Worm (Caenorhabditis elegans): ENCODE data around the gene C16A3.6.

The C16A3.6 gene

ce11 chrIII:6398124-6398523, 19.1 kb downstream of the C16A3.6 start:
- no peak for TF ChIP-seq ceh-22 (tag; optimal IDR thresholded peaks at IDR 0.05)
- TF ChIP-seq fax-1 (tag; optimal IDR thresholded peaks at IDR 0.05), result no peak
- TF ChIP-seq K02D7.2 (tag; optimal IDR thresholded peaks at IDR 0.05), result no peak
- TF ChIP-seq elt-4 (tag; optimal IDR thresholded peaks at IDR 0.05), result no peak
- no peak for TF ChIP-seq mec-3 (tag; optimal IDR thresholded peaks at IDR 0.05; ENCODE audit: borderline replicate concordance)
- TF ChIP-seq elt-2 (tag; optimal IDR thresholded peaks at IDR 0.05), result no peak
- TF ChIP-seq ets-4 (tag; optimal IDR thresholded peaks at IDR 0.05), result no peak
- no peak for TF ChIP-seq hlh-13 (GFP tag; optimal IDR thresholded peaks at IDR 0.05)
- no peak for TF ChIP-seq pros-1 (tag; optimal IDR thresholded peaks at IDR 0.05)

ce11 chrIII:6399424-6399823, 20.4 kb downstream of the C16A3.6 start:
- TF ChIP-seq pax-1 (tag; optimal IDR thresholded peaks at IDR 0.05) (no peak), ceh-45 (GFP tag; IDR thresholded peaks at IDR 0.05) (no peak), lim-6 (tag; optimal IDR thresholded peaks at IDR 0.05) (no peak), hlh-15 (tag; optimal IDR thresholded peaks at IDR 0.05) (no peak), nhr-232 (tag; optimal IDR thresholded peaks at IDR 0.05) (no peak), ceh-30 (tag; optimal IDR thresholded peaks at IDR 0.05) (no peak), madf-2 (tag; optimal IDR thresholded peaks at IDR 0.05) (no peak), Y22D7AL.16 (tag; optimal IDR thresholded peaks at IDR 0.05) (no peak)

ce11 chrIII:6402346-6402745, 23.3 kb downstream of the C16A3.6 start:
- TF ChIP-seq unc-3 (GFP tag; conservative IDR thresholded peaks at IDR 0.05) (no peak), unc-3 (tag; optimal IDR thresholded peaks at IDR 0.05) (no peak), pros-1 (tag; optimal IDR thresholded peaks at IDR 0.05) (no peak), nhr-232 (tag; optimal IDR thresholded peaks at IDR 0.05) (no peak), Y22D7AL.16 (tag; optimal IDR thresholded peaks at IDR 0.05) (no peak), hlh-15 (tag; optimal IDR thresholded peaks at IDR 0.05) (no peak), eyg-1 (tag; optimal IDR thresholded peaks at IDR 0.05) (no peak), rnt-1 (tag; optimal IDR thresholded peaks at IDR 0.05) (peak; percentile 57), unc-55 (GFP tag; optimal IDR thresholded peaks at IDR 0.05) (peak; percentile 89), ceh-9 (tag; optimal IDR thresholded peaks at IDR 0.05) (no peak), tbx-2 (tag; optimal IDR thresholded peaks at IDR 0.05) (peak; percentile 23), sox-4 (tag; optimal IDR thresholded peaks at IDR 0.05) (no peak), elt-4 (tag; optimal IDR thresholded peaks at IDR 0.05) (no peak), nfya-1 (tag; optimal IDR thresholded peaks at IDR 0.05) (peak; percentile 15), ceh-48 (tag; optimal IDR thresholded peaks at IDR 0.05) (no peak), pha-4 (tag; optimal IDR thresholded peaks at IDR 0.05) (no peak), che-1 (tag; optimal IDR thresholded peaks at IDR 0.05) (no peak), C38D4.7 (GFP tag; optimal IDR thresholded peaks at IDR 0.05) (no peak), sdc-2 (tag; optimal IDR thresholded peaks at IDR 0.05) (no peak), lim-6 (tag; optimal IDR thresholded peaks at IDR 0.05) (no peak), unc-86 (tag; optimal IDR thresholded peaks at IDR 0.05) (no peak), ceh-18 (tag; optimal IDR thresholded peaks at IDR 0.05) (peak; percentile 76), odd-2 (tag; optimal IDR thresholded peaks at IDR 0.05) (no peak), K09A11.1 (tag; optimal IDR thresholded peaks at IDR 0.05; ENCODE audit: insufficient read depth) (no peak), dmd-4 (tag; optimal IDR thresholded peaks at IDR 0.05; ENCODE audit: borderline replicate concordance) (no peak), ceh-34 (tag; optimal IDR thresholded peaks at IDR 0.05) (no peak), ceh-30 (tag; optimal IDR thresholded peaks at IDR 0.05) (no peak), fkh-10 (GFP tag; optimal IDR thresholded peaks at IDR 0.05) (no peak), ceh-6 (GFP tag; optimal IDR thresholded peaks at IDR 0.05) (no peak)

DNA sequence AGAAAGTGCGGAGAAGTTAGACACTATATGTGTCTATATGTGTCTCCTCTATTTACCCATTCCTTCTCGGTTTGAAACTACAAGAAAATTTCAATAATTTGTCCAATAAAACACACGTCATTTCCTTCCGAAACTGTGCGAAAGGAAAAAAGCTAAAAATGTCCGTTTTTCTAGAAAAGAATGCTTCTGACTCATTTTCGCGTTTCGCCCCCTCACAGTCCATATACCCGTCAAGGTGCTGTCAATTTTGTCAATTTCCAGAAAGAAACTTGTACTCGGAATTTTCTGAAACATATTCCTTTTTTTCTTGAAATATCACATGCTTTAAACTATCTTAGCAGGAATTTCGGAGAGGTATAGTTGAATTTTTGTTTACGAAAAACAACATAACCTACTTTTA, 23.8 kb downstream of the C16A3.6 start:
- TF ChIP-seq fkh-10 (GFP tag; optimal IDR thresholded peaks at IDR 0.05) (no peak), mec-3 (tag; optimal IDR thresholded peaks at IDR 0.05; ENCODE audit: borderline replicate concordance) (no peak), T23F11.4 (GFP tag; optimal IDR thresholded peaks at IDR 0.05) (no peak), pros-1 (tag; optimal IDR thresholded peaks at IDR 0.05) (no peak), sox-4 (tag; optimal IDR thresholded peaks at IDR 0.05) (no peak), sox-2 (GFP tag; IDR thresholded peaks at IDR 0.05) (no peak), ceh-45 (GFP tag; IDR thresholded peaks at IDR 0.05) (no peak), dmd-4 (tag; optimal IDR thresholded peaks at IDR 0.05; ENCODE audit: borderline replicate concordance) (no peak), pat-9 (tag; optimal IDR thresholded peaks at IDR 0.05) (no peak), ceh-48 (tag; optimal IDR thresholded peaks at IDR 0.05) (no peak), madf-2 (tag; optimal IDR thresholded peaks at IDR 0.05) (no peak), pax-1 (tag; optimal IDR thresholded peaks at IDR 0.05) (no peak), F13H6.1 (tag; optimal IDR thresholded peaks at IDR 0.05) (no peak), ama-1 (optimal IDR thresholded peaks at IDR 0.05) (no peak), ttx-3 (tag; optimal IDR thresholded peaks at IDR 0.05) (no peak), fkh-6 (tag; optimal IDR thresholded peaks at IDR 0.05) (no peak)
